Fruit fly (Drosophila melanogaster) whole organism, embryonic: ENCODE results near the gene CG43610.

Experiments used
- Bgb ChIP-seq: fragments of 200-800 bp; sonication (Bioruptor generic); IDR thresholded peaks from 2 replicates; pipeline ENCODE4 v1.3.6; 2022; ENCODE audit warnings: missing biosample characterization, missing genetic modification characterization; ENCODE audit not compliant: partially characterized antibody
- CG10431 ChIP-seq: fragments of 200-800 bp; sonication (Bioruptor generic); optimal IDR thresholded peaks from 3 replicates; lab custom pipeline; 2018; ENCODE audit warnings: missing biosample characterization, mild to moderate bottlenecking, missing genetic modification characterization
- CG12744 ChIP-seq: fragments of 200-800 bp; sonication (Bioruptor generic); optimal IDR thresholded peaks from 2 replicates; lab custom pipeline; 2016; ENCODE audit warnings: missing biosample characterization, missing genetic modification characterization
- CG13296 ChIP-seq: fragments of 200-800 bp; sonication (Bioruptor generic); optimal IDR thresholded peaks from 3 replicates; lab custom pipeline; 2018; ENCODE audit warnings: missing biosample characterization, mild to moderate bottlenecking, missing genetic modification characterization
- CG13894 ChIP-seq: fragments of 200-800 bp; sonication (Bioruptor generic); optimal IDR thresholded peaks from 3 replicates; lab custom pipeline; 2018; ENCODE audit warnings: missing biosample characterization, mild to moderate bottlenecking, missing genetic modification characterization, moderate library complexity
- CG16813 ChIP-seq: fragments of 200-800 bp; sonication (Bioruptor generic); IDR thresholded peaks from 3 replicates; pipeline ENCODE4 v1.3.6; 2022; ENCODE audit warnings: missing biosample characterization, missing genetic modification characterization; ENCODE audit not compliant: partially characterized antibody
- CG2202 ChIP-seq: fragments of 200-800 bp; sonication (Bioruptor generic); optimal IDR thresholded peaks from 2 replicates; lab custom pipeline; 2018; ENCODE audit warnings: missing biosample characterization, mild to moderate bottlenecking, missing genetic modification characterization
- CG2712 ChIP-seq: fragments of 200-800 bp; optimal IDR thresholded peaks from 3 replicates; lab custom pipeline; 2019; ENCODE audit warnings: missing biosample characterization, mild to moderate bottlenecking, missing genetic modification characterization, moderate library complexity
- CG30431 ChIP-seq: fragments of 200-800 bp; sonication (Bioruptor generic); optimal IDR thresholded peaks from 2 replicates; lab custom pipeline; 2017; ENCODE audit warnings: missing biosample characterization, missing genetic modification characterization
- CG33213 ChIP-seq: fragments of 200-800 bp; sonication (Bioruptor generic); optimal IDR thresholded peaks from 3 replicates; lab custom pipeline; 2016; ENCODE audit warnings: missing biosample characterization, missing genetic modification characterization
- CG34376 ChIP-seq: fragments of 200-800 bp; sonication (Bioruptor generic); optimal IDR thresholded peaks from 2 replicates; lab custom pipeline; 2018; ENCODE audit warnings: missing biosample characterization, mild to moderate bottlenecking, missing genetic modification characterization
- CG4328 ChIP-seq: fragments of 200-800 bp; sonication (Bioruptor generic); optimal IDR thresholded peaks from 3 replicates; lab custom pipeline; 2017; ENCODE audit warnings: missing biosample characterization, missing genetic modification reagents, missing genetic modification characterization
- CG4617 ChIP-seq: fragments of 200-800 bp; sonication (Bioruptor generic); optimal IDR thresholded peaks from 3 replicates; lab custom pipeline; 2016; ENCODE audit warnings: missing biosample characterization, missing genetic modification characterization, borderline replicate concordance
- CG5245 ChIP-seq: fragments of 200-800 bp; sonication (Bioruptor generic); optimal IDR thresholded peaks from 3 replicates; lab custom pipeline; 2016; ENCODE audit warnings: missing biosample characterization, missing genetic modification characterization
- CG6175 ChIP-seq: fragments of 200-800 bp; sonication (Bioruptor generic); IDR thresholded peaks from 3 replicates; pipeline ENCODE4 v1.3.6; 2022; ENCODE audit warnings: missing biosample characterization, missing genetic modification characterization
- CG8089 ChIP-seq: fragments of 200-800 bp; sonication (Bioruptor generic); optimal IDR thresholded peaks from 3 replicates; lab custom pipeline; 2016; ENCODE audit warnings: missing biosample characterization, missing genetic modification characterization
- CG8924 ChIP-seq: fragments of 200-800 bp; optimal IDR thresholded peaks from 3 replicates; lab custom pipeline; 2019; ENCODE audit warnings: missing biosample characterization, mild to moderate bottlenecking, missing genetic modification characterization, moderate library complexity
- Chrac-16 ChIP-seq: fragments of 200-800 bp; sonication (Bioruptor generic); optimal IDR thresholded peaks from 3 replicates; lab custom pipeline; 2016; ENCODE audit warnings: missing biosample characterization, missing genetic modification characterization
- D ChIP-seq, 2 experiments: fragments of 200-800 bp in 1 of 2; fragments of >200 bp in 1 of 2; sonication (Bioruptor generic) in 1 of 2; optimal IDR thresholded peaks; 2 replicates in 1 of 2; 3 replicates in 1 of 2; lab custom pipeline; 2017; ENCODE audit warnings: mild to moderate bottlenecking in 1 of 2, missing biosample characterization in 1 of 2, missing genetic modification characterization in 1 of 2, missing genetic modification reagents in 1 of 2
- Dbx ChIP-seq: fragments of 200-800 bp; sonication (Bioruptor generic); IDR thresholded peaks from 3 replicates; pipeline ENCODE4 v1.3.6; 2022; ENCODE audit warnings: missing biosample characterization, missing genetic modification characterization
- Deaf1 ChIP-seq: fragments of 200-800 bp; optimal IDR thresholded peaks from 3 replicates; lab custom pipeline; 2019; ENCODE audit warnings: missing biosample characterization, mild to moderate bottlenecking, missing genetic modification characterization, moderate library complexity
- Drgx ChIP-seq: fragments of 200-800 bp; sonication (Bioruptor generic); IDR thresholded peaks from 2 replicates; pipeline ENCODE4 v1.3.6; 2022; ENCODE audit warnings: missing biosample characterization, missing genetic modification characterization
- ERR ChIP-seq: fragments of 200-800 bp; sonication (Bioruptor generic); optimal IDR thresholded peaks from 2 replicates; lab custom pipeline; 2016; ENCODE audit warnings: missing biosample characterization, missing genetic modification characterization
- Elba2 ChIP-seq: fragments of 200-800 bp; sonication (Bioruptor generic); optimal IDR thresholded peaks from 3 replicates; lab custom pipeline; 2016; ENCODE audit warnings: missing biosample characterization, missing genetic modification characterization
- Fer2 ChIP-seq: fragments of 200-800 bp; sonication (Bioruptor generic); optimal IDR thresholded peaks from 2 replicates; lab custom pipeline; 2018; ENCODE audit warnings: missing biosample characterization, mild to moderate bottlenecking, missing genetic modification characterization, moderate library complexity
- HLH3B ChIP-seq: fragments of 200-800 bp; sonication (Bioruptor generic); IDR thresholded peaks from 2 replicates; pipeline ENCODE4 v1.3.6; 2022; ENCODE audit warnings: missing biosample characterization, missing genetic modification characterization
- Hsf ChIP-seq: fragments of 200-800 bp; sonication (Bioruptor generic); optimal IDR thresholded peaks from 3 replicates; lab custom pipeline; 2016; ENCODE audit warnings: missing biosample characterization, missing genetic modification characterization
- Myb ChIP-seq: fragments of 200-800 bp; sonication (Bioruptor generic); optimal IDR thresholded peaks from 2 replicates; lab custom pipeline; 2016; ENCODE audit warnings: missing biosample characterization, missing genetic modification characterization
- NC2α ChIP-seq: fragments of 200-800 bp; sonication (Bioruptor generic); optimal IDR thresholded peaks from 2 replicates; lab custom pipeline; 2016; ENCODE audit warnings: missing biosample characterization, missing genetic modification characterization
- Six4 ChIP-seq: fragments of 200-800 bp; sonication (Bioruptor generic); optimal IDR thresholded peaks from 2 replicates; lab custom pipeline; 2016; ENCODE audit warnings: missing biosample characterization, missing genetic modification characterization
- Tbp ChIP-seq: fragments of >200 bp; optimal IDR thresholded peaks from 2 replicates; lab custom pipeline; 2018; ENCODE audit warnings: missing biosample characterization, missing genetic modification characterization
- Vsx1 ChIP-seq: fragments of 200-800 bp; sonication (Bioruptor generic); optimal IDR thresholded peaks from 2 replicates; lab custom pipeline; 2017; ENCODE audit warnings: missing biosample characterization, mild to moderate bottlenecking, missing genetic modification characterization, missing genetic modification reagents
- YL-1 ChIP-seq: fragments of 200-800 bp; sonication (Bioruptor generic); optimal IDR thresholded peaks from 3 replicates; lab custom pipeline; 2017; ENCODE audit warnings: missing biosample characterization, mild to moderate bottlenecking, missing genetic modification characterization
- bcd ChIP-seq: fragments of 200-800 bp; sonication (Bioruptor generic); optimal IDR thresholded peaks from 2 replicates; lab custom pipeline; 2017; ENCODE audit warnings: missing biosample characterization, mild to moderate bottlenecking, missing genetic modification characterization
- cas ChIP-seq: fragments of 200-800 bp; sonication (Bioruptor generic); IDR thresholded peaks from 2 replicates; pipeline ENCODE4 v1.3.6; 2022; ENCODE audit warnings: missing biosample characterization, missing genetic modification characterization
- chn ChIP-seq: fragments of 200-800 bp; sonication (Bioruptor generic); optimal IDR thresholded peaks from 2 replicates; lab custom pipeline; 2016; ENCODE audit warnings: missing biosample characterization, missing genetic modification characterization
- crc ChIP-seq: fragments of 200-800 bp; sonication (Bioruptor generic); optimal IDR thresholded peaks from 2 replicates; lab custom pipeline; 2016; ENCODE audit warnings: missing biosample characterization, missing genetic modification characterization
- crol ChIP-seq: fragments of 200-800 bp; sonication (Bioruptor generic); IDR thresholded peaks from 2 replicates; pipeline ENCODE4 v1.3.6; 2022; ENCODE audit warnings: missing biosample characterization, missing genetic modification characterization
- cwo ChIP-seq: fragments of 200-800 bp; sonication (Bioruptor generic); optimal IDR thresholded peaks from 3 replicates; lab custom pipeline; 2017; ENCODE audit warnings: missing biosample characterization, missing genetic modification characterization, mild to moderate bottlenecking, moderate library complexity, missing genetic modification reagents
- dysf ChIP-seq: fragments of 200-800 bp; sonication (Bioruptor generic); IDR thresholded peaks from 3 replicates; pipeline ENCODE4 v1.3.6; 2022; ENCODE audit warnings: missing biosample characterization, missing genetic modification characterization
- fd96Cb ChIP-seq: fragments of 200-800 bp; sonication (Bioruptor generic); optimal IDR thresholded peaks from 2 replicates; lab custom pipeline; 2018; ENCODE audit warnings: missing biosample characterization, mild to moderate bottlenecking, missing genetic modification characterization, moderate library complexity
- gce ChIP-seq: fragments of 200-800 bp; sonication (Bioruptor generic); IDR thresholded peaks from 3 replicates; pipeline ENCODE4 v1.3.6; 2022; ENCODE audit warnings: missing biosample characterization, missing genetic modification characterization
- gt ChIP-seq: fragments of 200-800 bp; sonication (Bioruptor generic); IDR thresholded peaks from 2 replicates; pipeline ENCODE4 v1.3.6; 2022; ENCODE audit warnings: missing biosample characterization, missing genetic modification characterization
- hb ChIP-seq: fragments of 200-800 bp; sonication (Bioruptor generic); IDR thresholded peaks from 3 replicates; pipeline ENCODE4 v1.3.6; 2022; ENCODE audit warnings: missing biosample characterization, missing genetic modification characterization; ENCODE audit not compliant: partially characterized antibody
- ken ChIP-seq: fragments of 200-800 bp; sonication (Bioruptor generic); IDR thresholded peaks from 3 replicates; pipeline ENCODE4 v1.3.6; 2022; ENCODE audit warnings: missing biosample characterization, missing genetic modification characterization
- lilli ChIP-seq: fragments of 200-800 bp; sonication (Bioruptor generic); optimal IDR thresholded peaks from 3 replicates; lab custom pipeline; 2016; ENCODE audit warnings: missing biosample characterization, missing genetic modification characterization
- oc ChIP-seq: fragments of 200-800 bp; sonication (Bioruptor generic); optimal IDR thresholded peaks from 2 replicates; lab custom pipeline; 2018; ENCODE audit warnings: missing biosample characterization, mild to moderate bottlenecking, missing genetic modification characterization, moderate library complexity
- ro ChIP-seq: fragments of 200-800 bp; sonication (Bioruptor generic); IDR thresholded peaks from 2 replicates; pipeline ENCODE4 v1.3.6; 2022; ENCODE audit warnings: missing biosample characterization, missing genetic modification characterization
- sim ChIP-seq: fragments of 200-800 bp; sonication (Bioruptor generic); IDR thresholded peaks from 2 replicates; pipeline ENCODE4 v1.3.6; 2022; ENCODE audit warnings: missing biosample characterization, missing genetic modification characterization
- sr ChIP-seq: fragments of 200-800 bp; sonication (Bioruptor generic); IDR thresholded peaks from 3 replicates; pipeline ENCODE4 v1.3.6; 2022; ENCODE audit warnings: missing biosample characterization, missing genetic modification characterization
- tx ChIP-seq: fragments of 200-800 bp; sonication (Bioruptor generic); optimal IDR thresholded peaks from 2 replicates; lab custom pipeline; 2016; ENCODE audit warnings: missing biosample characterization, missing genetic modification characterization
- wor ChIP-seq: fragments of 200-800 bp; sonication (Bioruptor generic); IDR thresholded peaks from 2 replicates; pipeline ENCODE4 v1.3.6; 2022; ENCODE audit warnings: missing biosample characterization, missing genetic modification characterization

Gene CG43610

DNA sequence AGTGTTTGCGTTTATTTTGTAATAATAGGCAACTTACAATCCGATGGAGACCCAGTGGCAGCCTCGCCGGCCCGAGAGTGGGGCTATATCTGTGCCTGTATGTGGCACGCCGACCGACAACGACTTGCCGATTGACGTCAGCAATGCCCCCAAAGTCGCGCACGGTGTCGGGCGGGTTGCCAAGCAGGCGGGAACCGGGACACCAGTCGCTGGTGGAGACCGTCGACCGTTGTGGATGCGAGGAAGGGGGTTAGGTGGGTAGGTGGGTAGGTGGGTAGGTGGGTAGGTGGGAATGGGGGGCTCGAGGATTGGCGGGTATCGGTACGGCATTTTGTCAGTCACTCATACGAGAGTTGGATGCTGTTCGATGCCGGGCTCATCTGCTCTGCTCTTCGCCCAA, 48.0 kb upstream of the CG43610 start (continued):
- TF ChIP-seq CG2202 (tag; lab: Kevin White, UChicago) (no peak), CG13894 (tag; lab: Kevin White, UChicago) (no peak), bcd (GFP tag; lab: Kevin White, UChicago) (no peak), Hsf (GFP tag; lab: Kevin White, UChicago) (no peak), crc (no peak), Chrac-16 (GFP tag; lab: Kevin White, UChicago) (no peak), CG10431 (GFP tag; lab: Kevin White, UChicago) (no peak), CG12744 (GFP tag; lab: Kevin White, UChicago) (no peak), gt (no peak), YL-1 (GFP tag; lab: Kevin White, UChicago) (no peak), sim (GFP tag; lab: Robert Waterston, UW) (no peak), Vsx1 (GFP tag; lab: Kevin White, UChicago) (no peak), CG13296 (GFP tag; lab: Kevin White, UChicago) (no peak), Tbp (GFP tag; lab: Kevin White, UChicago) (no peak), Elba2 (no peak), tx (GFP tag; lab: Kevin White, UChicago) (no peak), wor (GFP tag; lab: Robert Waterston, UW) (no peak), NC2α (GFP tag; lab: Kevin White, UChicago) (no peak), ro (GFP tag; lab: Robert Waterston, UW) (no peak), Fer2 (tag; lab: Kevin White, UChicago) (no peak), Myb (no peak), hb (no peak), cas (GFP tag; lab: Robert Waterston, UW) (0 out of 2 replicates have a peak, but pooled peaks have one; percentile 26), cwo (GFP tag; lab: Kevin White, UChicago) (peak; percentile 15), Six4 (GFP tag; lab: Kevin White, UChicago) (no peak), CG4617 (GFP tag; lab: Kevin White, UChicago) (no peak), chn (GFP tag; lab: Kevin White, UChicago) (no peak), CG2712 (tag; lab: Kevin White, UChicago) (no peak), Bgb (GFP tag; lab: Robert Waterston, UW) (no peak), CG5245 (GFP tag; lab: Kevin White, UChicago) (no peak), fd96Cb (tag; lab: Kevin White, UChicago) (no peak), ken (GFP tag; lab: Robert Waterston, UW) (no peak), dysf (GFP tag; lab: Robert Waterston, UW) (no peak), CG16813 (GFP tag; lab: Robert Waterston, UW) (no peak), CG33213 (GFP tag; lab: Kevin White, UChicago) (no peak), HLH3B (GFP tag; lab: Robert Waterston, UW) (no peak), Deaf1 (tag; lab: Kevin White, UChicago) (peak; percentile 31), CG8089 (GFP tag; lab: Kevin White, UChicago) (no peak), D (optimal IDR thresholded peaks at IDR 0.05; lab: Kevin White, UChicago) (no peak), D (GFP tag; optimal IDR thresholded peaks at IDR 0.05; lab: Kevin White, UChicago) (no peak), CG6175 (GFP tag; lab: Robert Waterston, UW) (peak; percentile 92), crol (GFP tag; lab: Robert Waterston, UW) (peak; percentile 71), Dbx (GFP tag; lab: Robert Waterston, UW) (no peak), lilli (GFP tag; lab: Kevin White, UChicago) (no peak), gce (GFP tag; lab: Robert Waterston, UW) (no peak), ERR (GFP tag; lab: Kevin White, UChicago) (no peak), Drgx (GFP tag; lab: Robert Waterston, UW) (0 out of 2 replicates have a peak, but pooled peaks have one; percentile 15), CG8924 (no peak), sr (GFP tag; lab: Robert Waterston, UW) (peak; percentile 83), oc (no peak), CG30431 (GFP tag; lab: Kevin White, UChicago) (no peak), CG4328 (GFP tag; lab: Kevin White, UChicago) (no peak), CG34376 (GFP tag; lab: Kevin White, UChicago) (no peak)
